Worm (Caenorhabditis elegans) whole organism, midembryonic: ENCODE measurements around the gene F55G11.10.

ENCODE experiments used
- flt-1 ChIP-seq: fragments of 200-800 bp; sonication (Bioruptor generic); IDR thresholded peaks from 2 replicates; pipeline ENCODE4 v1.3.6; 2022; ENCODE audit warnings: missing genetic modification characterization, missing compliant biosample characterization
- med-1 ChIP-seq: sonication (generic microtip); optimal IDR thresholded peaks from 2 replicates; lab custom pipeline; 2017; ENCODE audit warnings: missing genetic modification characterization, mild to moderate bottlenecking, missing compliant biosample characterization, antibody characterized with exemption, missing genetic modification reagents; ENCODE audit not compliant: insufficient read depth
- tab-1 ChIP-seq: fragments of 200-800 bp; sonication (Bioruptor generic); IDR thresholded peaks from 2 replicates; pipeline ENCODE4 v1.3.6; 2022; ENCODE audit warnings: missing genetic modification characterization, missing compliant biosample characterization

- no peak for TF ChIP-seq med-1 (GFP tag; lab: Kevin White, UChicago)
- TF ChIP-seq flt-1 (GFP tag; lab: Robert Waterston, UW), result no peak
- TF ChIP-seq tab-1, result no peak
Measured at ce11 chrIV:12898823-12899222, 49.7 kb upstream of the F55G11.10 start.
